Fruit fly (Drosophila melanogaster): Measurements from ENCODE around the gene RhoGAPp190.

- no peak for TF ChIP-seq CG8478 (optimal IDR thresholded peaks at IDR 0.05)
- peak in 1 of 2 experiments; percentile 10 for TF ChIP-seq CTCF (optimal IDR thresholded peaks at IDR 0.05)
These were observed at the start of gene RhoGAPp190 for dm6 chrX:17651998-17652738.
